Worm (Caenorhabditis elegans) whole organism, L3 larva: Measurements from ENCODE around the gene srlf-27.

Experiments
- R02D3.7 ChIP-seq: fragments of 150-350 bp; optimal IDR thresholded peaks from 2 replicates; lab custom pipeline; 2014; ENCODE audit warnings: missing biosample characterization, missing genetic modification characterization
- aly-2 ChIP-seq: fragments of 150-350 bp; optimal IDR thresholded peaks from 2 replicates; lab custom pipeline; 2014; ENCODE audit warnings: missing biosample characterization, missing genetic modification characterization
- ceh-16 ChIP-seq: sonication (generic microtip); optimal IDR thresholded peaks from 2 replicates; lab custom pipeline; 2017; ENCODE audit warnings: missing biosample characterization, missing genetic modification characterization
- ceh-28 ChIP-seq: fragments of 150-350 bp; optimal IDR thresholded peaks from 2 replicates; lab custom pipeline; 2014; ENCODE audit warnings: missing biosample characterization, missing genetic modification reagents, missing genetic modification characterization
- daf-12 ChIP-seq: fragments of 150-350 bp; optimal IDR thresholded peaks from 2 replicates; lab custom pipeline; 2014; ENCODE audit warnings: missing biosample characterization, missing genetic modification reagents, missing genetic modification characterization
- egl-27 ChIP-seq: sonication (generic microtip); optimal IDR thresholded peaks from 4 replicates; lab custom pipeline; 2017; ENCODE audit warnings: missing biosample characterization, missing genetic modification reagents, missing genetic modification characterization
- egl-5 ChIP-seq: fragments of 150-350 bp; optimal IDR thresholded peaks from 2 replicates; lab custom pipeline; 2017; ENCODE audit warnings: missing biosample characterization, missing genetic modification reagents, missing genetic modification characterization, inconsistent platforms
- elt-1 ChIP-seq: fragments of 150-350 bp; optimal IDR thresholded peaks from 2 replicates; lab custom pipeline; 2014; ENCODE audit warnings: missing biosample characterization, missing genetic modification characterization
- elt-2 ChIP-seq: sonication (generic microtip); optimal IDR thresholded peaks from 2 replicates; lab custom pipeline; 2016; ENCODE audit warnings: missing genetic modification reagents, mild to moderate bottlenecking, missing genetic modification characterization, missing compliant biosample characterization
- elt-3 ChIP-seq, 3 experiments: fragments of 150-350 bp in 1 of 3; sonication (generic microtip) in 2 of 3; optimal IDR thresholded peaks; 2 replicates in 2 of 3; 4 replicates in 1 of 3; lab custom pipeline; 2014 to 2017; ENCODE audit warnings: missing biosample characterization in 3 of 3, missing genetic modification characterization in 3 of 3
- eor-1 ChIP-seq, 2 experiments: fragments of 150-350 bp; optimal IDR thresholded peaks; 2 replicates each; lab custom pipeline; 2014 to 2018; ENCODE audit warnings: missing biosample characterization in 2 of 2, missing genetic modification characterization in 2 of 2
- fkh-10 ChIP-seq: sonication (generic microtip); optimal IDR thresholded peaks from 2 replicates; lab custom pipeline; 2017; ENCODE audit warnings: missing biosample characterization, missing genetic modification reagents, missing genetic modification characterization
- fkh-2 ChIP-seq: fragments of 150-350 bp; optimal IDR thresholded peaks from 2 replicates; lab custom pipeline; 2014; ENCODE audit warnings: missing biosample characterization, missing genetic modification reagents, missing genetic modification characterization
- fos-1 ChIP-seq: fragments of 150-350 bp; optimal IDR thresholded peaks from 2 replicates; lab custom pipeline; 2014; ENCODE audit warnings: missing biosample characterization, missing genetic modification characterization
- hmg-11 ChIP-seq: sonication (generic microtip); optimal IDR thresholded peaks from 2 replicates; lab custom pipeline; 2016; ENCODE audit warnings: missing genetic modification characterization, missing compliant biosample characterization
- jun-1 ChIP-seq: fragments of 150-350 bp; optimal IDR thresholded peaks from 2 replicates; lab custom pipeline; 2014; ENCODE audit warnings: missing biosample characterization, missing genetic modification reagents, missing genetic modification characterization
- lin-15B ChIP-seq: fragments of 150-350 bp; optimal IDR thresholded peaks from 2 replicates; lab custom pipeline; 2014; ENCODE audit warnings: missing biosample characterization, missing genetic modification characterization
- lin-39 ChIP-seq: fragments of 150-350 bp; optimal IDR thresholded peaks from 2 replicates; lab custom pipeline; 2018; ENCODE audit warnings: missing biosample characterization, missing genetic modification reagents, missing genetic modification characterization
- lsy-12 ChIP-seq: sonication (generic microtip); optimal IDR thresholded peaks from 2 replicates; lab custom pipeline; 2016; ENCODE audit warnings: mild to moderate bottlenecking, missing genetic modification characterization, missing compliant biosample characterization
- mml-1 ChIP-seq: fragments of 150-350 bp; sonication (generic microtip); optimal IDR thresholded peaks from 3 replicates; lab custom pipeline; 2014; ENCODE audit warnings: missing biosample characterization, missing genetic modification characterization
- nfya-1 ChIP-seq: sonication (generic microtip); optimal IDR thresholded peaks from 2 replicates; lab custom pipeline; 2017; ENCODE audit warnings: missing genetic modification characterization, mild to moderate bottlenecking, missing compliant biosample characterization, antibody characterized with exemption, moderate library complexity; ENCODE audit not compliant: insufficient read depth
- nhr-23 ChIP-seq: fragments of 150-350 bp; optimal IDR thresholded peaks from 2 replicates; lab custom pipeline; 2014; ENCODE audit warnings: missing biosample characterization, missing genetic modification reagents, missing genetic modification characterization
- nhr-25 ChIP-seq: sonication (generic microtip); optimal IDR thresholded peaks from 2 replicates; lab custom pipeline; 2017; ENCODE audit warnings: missing biosample characterization, missing genetic modification characterization
- nhr-28 ChIP-seq: fragments of 150-350 bp; optimal IDR thresholded peaks from 2 replicates; lab custom pipeline; 2014; ENCODE audit warnings: missing biosample characterization, missing genetic modification characterization
- nhr-43 ChIP-seq: sonication (generic microtip); optimal IDR thresholded peaks from 2 replicates; lab custom pipeline; 2016; ENCODE audit warnings: mild to moderate bottlenecking, missing genetic modification characterization, missing compliant biosample characterization; ENCODE audit not compliant: poor library complexity, severe bottlenecking
- nhr-77 ChIP-seq: fragments of 150-350 bp; optimal IDR thresholded peaks from 2 replicates; lab custom pipeline; 2014; ENCODE audit warnings: missing biosample characterization, missing genetic modification characterization
- pha-4 ChIP-seq: fragments of 150-350 bp; optimal IDR thresholded peaks from 2 replicates; lab custom pipeline; 2014; ENCODE audit warnings: missing biosample characterization, missing genetic modification reagents, missing genetic modification characterization
- sea-2 ChIP-seq: fragments of 150-350 bp; sonication (generic microtip); optimal IDR thresholded peaks from 4 replicates; lab custom pipeline; 2014; ENCODE audit warnings: missing biosample characterization, missing genetic modification reagents, missing genetic modification characterization
- skn-1 ChIP-seq: fragments of 150-350 bp; optimal IDR thresholded peaks from 2 replicates; lab custom pipeline; 2014; ENCODE audit warnings: missing biosample characterization, missing genetic modification characterization
- snpc-4 ChIP-seq: fragments of 150-350 bp; optimal IDR thresholded peaks from 2 replicates; lab custom pipeline; 2014; ENCODE audit warnings: missing biosample characterization, missing genetic modification characterization
- unc-39 ChIP-seq: sonication (generic microtip); optimal IDR thresholded peaks from 4 replicates; lab custom pipeline; 2017; ENCODE audit warnings: missing biosample characterization, missing genetic modification characterization
- zag-1 ChIP-seq: fragments of 150-350 bp; optimal IDR thresholded peaks from 2 replicates; lab custom pipeline; 2014; ENCODE audit warnings: missing biosample characterization, missing genetic modification characterization
- ztf-11 ChIP-seq: fragments of 150-350 bp; optimal IDR thresholded peaks from 2 replicates; lab custom pipeline; 2014; ENCODE audit warnings: missing biosample characterization, missing genetic modification characterization

The srlf-27 gene

ce11 chrIV:14661370-14661769 lies 23.9 kb downstream of the srlf-27 start:
- TF ChIP-seq R02D3.7 (tag; lab: Kevin White, UChicago) (no peak), egl-27 (tag; lab: Kevin White, UChicago) (no peak), daf-12 (tag; lab: Kevin White, UChicago) (no peak), fkh-2 (tag; lab: Kevin White, UChicago) (no peak), unc-39 (tag; lab: Kevin White, UChicago) (no peak), skn-1 (tag; lab: Kevin White, UChicago) (no peak), nhr-25 (tag; lab: Kevin White, UChicago) (no peak), eor-1 (tag; optimal IDR thresholded peaks at IDR 0.05; lab: Kevin White, UChicago) (no peak), nhr-23 (tag; lab: Kevin White, UChicago) (no peak), elt-1 (no peak), nhr-77 (tag; lab: Kevin White, UChicago) (no peak), lsy-12 (no peak), ztf-11 (no peak), lin-15B (tag; lab: Kevin White, UChicago) (no peak), hmg-11 (tag; lab: Kevin White, UChicago) (no peak), egl-5 (tag; lab: Kevin White, UChicago) (no peak), snpc-4 (no peak), zag-1 (tag; lab: Kevin White, UChicago) (no peak)

DNA sequence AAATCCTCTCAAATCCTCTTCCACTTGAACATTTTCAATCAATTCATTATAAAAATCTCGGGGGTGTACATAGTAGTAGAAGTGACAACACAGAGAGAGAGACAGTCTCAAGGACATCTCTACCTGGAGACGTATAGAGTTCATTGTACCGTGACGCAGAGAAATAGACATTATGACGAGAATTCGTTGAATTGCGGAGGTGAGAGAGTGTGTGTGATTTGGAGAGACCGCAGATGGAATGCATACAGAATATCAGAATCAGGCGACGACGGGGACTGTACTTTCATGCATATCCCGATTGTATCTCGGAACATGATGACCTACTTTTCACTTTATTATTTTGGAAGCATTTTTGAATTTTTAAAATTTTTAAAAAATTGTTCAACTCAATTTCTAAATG lies 38.3 kb downstream of the srlf-27 start:
- TF ChIP-seq hmg-11 (tag; lab: Kevin White, UChicago), result no peak
- TF ChIP-seq nfya-1, result peak; percentile 3
- no peak for TF ChIP-seq jun-1
- TF ChIP-seq nhr-23 (tag; lab: Kevin White, UChicago), result peak; percentile 80
- peak; percentile 97 for TF ChIP-seq nhr-25 (tag; lab: Kevin White, UChicago)
- TF ChIP-seq sea-2 (GFP tag; lab: Kevin White, UChicago), result no peak
- TF ChIP-seq ztf-11, result no peak
- peak; percentile 55 for TF ChIP-seq nhr-43
- peak; percentile 57 for TF ChIP-seq ceh-28
- TF ChIP-seq, all 47 proteins: peak for 5

- TF ChIP-seq elt-2 (no peak), elt-3 (tag; optimal IDR thresholded peaks at IDR 0.05; lab: Kevin White, UChicago) (peak in 1 of 3 experiments; percentile 6), nhr-77 (tag; lab: Kevin White, UChicago) (no peak), nhr-25 (tag; lab: Kevin White, UChicago) (peak; percentile 61)
- TF ChIP-seq, all 47 proteins: peak for 2
Observed at ce11 chrIV:14677095-14677633, 39.7 kb downstream of the srlf-27 start, which contains the start of gene Y57G11C.31. Gene Y57G11C.31, plus strand, starts transcription at chrIV:14677370.

DNA sequence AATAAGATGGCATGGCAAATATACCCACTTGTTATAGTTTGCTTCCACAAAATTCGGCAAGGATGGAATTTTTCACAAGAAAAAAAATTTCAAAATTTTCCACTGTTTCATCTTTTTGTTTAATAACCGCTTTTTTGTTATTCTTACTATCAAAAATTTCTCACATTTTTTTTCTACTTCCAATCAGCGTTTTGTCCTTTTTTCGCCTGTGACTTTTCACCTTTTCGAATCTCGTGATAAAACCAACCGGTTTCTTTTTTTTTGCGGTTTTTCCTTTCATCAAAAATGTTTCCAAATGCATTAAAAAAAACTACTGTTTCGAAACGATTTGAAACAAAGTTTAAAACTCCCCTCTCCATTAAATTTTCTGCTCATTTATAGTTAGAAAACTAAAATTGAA lies 41.5 kb downstream of the srlf-27 start:
- TF ChIP-seq nhr-28 (no peak), fkh-2 (tag; lab: Kevin White, UChicago) (no peak), nhr-25 (tag; lab: Kevin White, UChicago) (no peak), ceh-16 (tag; lab: Kevin White, UChicago) (no peak), lin-39 (tag; lab: Kevin White, UChicago) (no peak), aly-2 (tag; lab: Kevin White, UChicago) (no peak), fkh-10 (GFP tag; lab: Kevin White, UChicago) (no peak), mml-1 (tag; lab: Kevin White, UChicago) (no peak), nfya-1 (no peak), pha-4 (no peak), zag-1 (tag; lab: Kevin White, UChicago) (no peak), elt-3 (tag; optimal IDR thresholded peaks at IDR 0.05; lab: Kevin White, UChicago) (no peak), fos-1 (no peak), hmg-11 (tag; lab: Kevin White, UChicago) (no peak), lsy-12 (no peak)

- TF ChIP-seq fkh-10 (GFP tag; lab: Kevin White, UChicago) (no peak), mml-1 (tag; lab: Kevin White, UChicago) (no peak)
Observed at ce11 chrIV:14687716-14688115, 50.2 kb downstream of the srlf-27 start.
